Fruit fly (Drosophila melanogaster) whole organism, embryonic: ENCODE data around the gene CG46270.

Source experiments
- Ada2b ChIP-seq: fragments of 200-800 bp; sonication (Bioruptor generic); IDR thresholded peaks from 2 replicates; pipeline ENCODE4 v1.3.6; 2022; ENCODE audit warnings: missing biosample characterization, missing genetic modification characterization
- Atf-2 ChIP-seq: fragments of 200-800 bp; sonication (Bioruptor generic); optimal IDR thresholded peaks from 2 replicates; lab custom pipeline; 2016; ENCODE audit warnings: missing biosample characterization, missing genetic modification characterization
- CG10543 ChIP-seq: fragments of 200-800 bp; sonication (Bioruptor generic); optimal IDR thresholded peaks from 3 replicates; lab custom pipeline; 2017; ENCODE audit warnings: missing biosample characterization, mild to moderate bottlenecking, missing genetic modification characterization, moderate library complexity
- CG11456 ChIP-seq: fragments of 200-800 bp; sonication (Bioruptor generic); IDR thresholded peaks from 3 replicates; pipeline ENCODE4 v1.3.6; 2022; ENCODE audit warnings: missing biosample characterization, missing genetic modification characterization
- CG11560 ChIP-seq: fragments of 200-800 bp; sonication (Bioruptor generic); IDR thresholded peaks from 3 replicates; pipeline ENCODE4 v1.3.6; 2022; ENCODE audit warnings: missing biosample characterization, missing genetic modification characterization
- CG1233 ChIP-seq: fragments of 200-800 bp; sonication (Bioruptor generic); optimal IDR thresholded peaks from 4 replicates; lab custom pipeline; 2018; ENCODE audit warnings: missing biosample characterization, mild to moderate bottlenecking, missing genetic modification characterization
- CG12744 ChIP-seq: fragments of 200-800 bp; sonication (Bioruptor generic); optimal IDR thresholded peaks from 2 replicates; lab custom pipeline; 2016; ENCODE audit warnings: missing biosample characterization, missing genetic modification characterization
- CG12769 ChIP-seq: fragments of 200-800 bp; sonication (Bioruptor generic); optimal IDR thresholded peaks from 2 replicates; lab custom pipeline; 2019; ENCODE audit warnings: missing biosample characterization, mild to moderate bottlenecking, missing genetic modification characterization, moderate library complexity
- CG14710 ChIP-seq: fragments of 200-800 bp; sonication (Bioruptor generic); optimal IDR thresholded peaks from 3 replicates; lab custom pipeline; 2019; ENCODE audit warnings: missing biosample characterization, mild to moderate bottlenecking, missing genetic modification characterization, moderate library complexity
- CG14860 ChIP-seq: fragments of 200-800 bp; sonication (Bioruptor generic); IDR thresholded peaks from 3 replicates; pipeline ENCODE4 v1.3.6; 2022; ENCODE audit warnings: missing biosample characterization, missing genetic modification characterization; ENCODE audit not compliant: partially characterized antibody
- CG18599 ChIP-seq: fragments of 200-800 bp; sonication (Bioruptor generic); optimal IDR thresholded peaks from 3 replicates; lab custom pipeline; 2017; ENCODE audit warnings: missing biosample characterization, missing genetic modification characterization, mild to moderate bottlenecking, moderate library complexity, missing genetic modification reagents
- CG2199 ChIP-seq: fragments of 200-800 bp; sonication (Bioruptor generic); IDR thresholded peaks from 3 replicates; pipeline ENCODE4 v1.3.6; 2022; ENCODE audit warnings: missing biosample characterization, missing genetic modification characterization
- CG30403 ChIP-seq: fragments of 200-800 bp; sonication (Bioruptor generic); optimal IDR thresholded peaks from 3 replicates; lab custom pipeline; 2016; ENCODE audit warnings: missing biosample characterization, missing genetic modification characterization
- CG32532 ChIP-seq: fragments of 200-800 bp; sonication (Bioruptor generic); IDR thresholded peaks from 2 replicates; pipeline ENCODE4 v1.3.6; 2022; ENCODE audit warnings: missing biosample characterization, missing genetic modification characterization
- CG3407 ChIP-seq: fragments of 200-800 bp; sonication (Bioruptor generic); optimal IDR thresholded peaks from 2 replicates; lab custom pipeline; 2018; ENCODE audit warnings: missing biosample characterization, mild to moderate bottlenecking, missing genetic modification characterization
- CG34376 ChIP-seq: fragments of 200-800 bp; sonication (Bioruptor generic); optimal IDR thresholded peaks from 2 replicates; lab custom pipeline; 2018; ENCODE audit warnings: missing biosample characterization, mild to moderate bottlenecking, missing genetic modification characterization
- CG4424 ChIP-seq: fragments of 200-800 bp; sonication (Bioruptor generic); optimal IDR thresholded peaks from 3 replicates; lab custom pipeline; 2016; ENCODE audit warnings: missing biosample characterization, missing genetic modification characterization
- CG6254 ChIP-seq: fragments of 200-800 bp; sonication (Bioruptor generic); optimal IDR thresholded peaks from 3 replicates; lab custom pipeline; 2017; ENCODE audit warnings: mild to moderate bottlenecking, missing biosample characterization, missing genetic modification reagents, missing genetic modification characterization
- CG7928 ChIP-seq: fragments of 200-800 bp; sonication (Bioruptor generic); optimal IDR thresholded peaks from 2 replicates; lab custom pipeline; 2017; ENCODE audit warnings: missing biosample characterization, mild to moderate bottlenecking, missing genetic modification characterization
- CG8359 ChIP-seq: fragments of 200-800 bp; sonication (Bioruptor generic); optimal IDR thresholded peaks from 2 replicates; lab custom pipeline; 2017; ENCODE audit warnings: missing biosample characterization, mild to moderate bottlenecking, missing genetic modification characterization, borderline replicate concordance
- CG8478 ChIP-seq: fragments of >200 bp; optimal IDR thresholded peaks from 2 replicates; lab custom pipeline; 2018
- CHES-1-like ChIP-seq: fragments of 200-800 bp; sonication (Bioruptor generic); optimal IDR thresholded peaks from 2 replicates; lab custom pipeline; 2016; ENCODE audit warnings: missing biosample characterization, missing genetic modification characterization
- D19B ChIP-seq: fragments of 200-800 bp; sonication (Bioruptor generic); optimal IDR thresholded peaks from 2 replicates; lab custom pipeline; 2017; ENCODE audit warnings: missing biosample characterization, mild to moderate bottlenecking, missing genetic modification characterization
- Dip2 ChIP-seq: fragments of 200-800 bp; sonication (Bioruptor generic); IDR thresholded peaks from 2 replicates; pipeline ENCODE4 v1.3.6; 2022; ENCODE audit warnings: missing biosample characterization, missing genetic modification characterization
- HLH3B ChIP-seq: fragments of 200-800 bp; sonication (Bioruptor generic); IDR thresholded peaks from 2 replicates; pipeline ENCODE4 v1.3.6; 2022; ENCODE audit warnings: missing biosample characterization, missing genetic modification characterization
- Hr78 ChIP-seq, 2 experiments: fragments of 200-800 bp in 1 of 2; fragments of >200 bp in 1 of 2; sonication (Bioruptor generic) in 1 of 2; optimal IDR thresholded peaks; 2 replicates each; lab custom pipeline; 2017 to 2019; ENCODE audit warnings: missing biosample characterization in 2 of 2, missing genetic modification characterization in 2 of 2, mild to moderate bottlenecking in 1 of 2, moderate library complexity in 1 of 2
- Hsf ChIP-seq: fragments of 200-800 bp; sonication (Bioruptor generic); optimal IDR thresholded peaks from 3 replicates; lab custom pipeline; 2016; ENCODE audit warnings: missing biosample characterization, missing genetic modification characterization
- Med ChIP-seq: fragments of 200-800 bp; sonication (Bioruptor generic); peaks from one replicate; lab custom pipeline; 2016; ENCODE audit warnings: missing biosample characterization, missing genetic modification characterization, mild to moderate bottlenecking, inconsistent platforms, moderate library complexity
- Myb ChIP-seq: fragments of 200-800 bp; sonication (Bioruptor generic); optimal IDR thresholded peaks from 2 replicates; lab custom pipeline; 2016; ENCODE audit warnings: missing biosample characterization, missing genetic modification characterization
- Opbp ChIP-seq: fragments of 200-800 bp; sonication (Bioruptor generic); IDR thresholded peaks from 3 replicates; pipeline ENCODE4 v1.3.6; 2022; ENCODE audit warnings: missing biosample characterization, missing genetic modification characterization; ENCODE audit not compliant: partially characterized antibody
- Vsx1 ChIP-seq: fragments of 200-800 bp; sonication (Bioruptor generic); optimal IDR thresholded peaks from 2 replicates; lab custom pipeline; 2017; ENCODE audit warnings: missing biosample characterization, mild to moderate bottlenecking, missing genetic modification characterization, missing genetic modification reagents
- ase ChIP-seq: fragments of 200-800 bp; sonication (Bioruptor generic); IDR thresholded peaks from 3 replicates; pipeline ENCODE4 v1.3.6; 2022; ENCODE audit warnings: missing biosample characterization, missing genetic modification characterization
- btn ChIP-seq: fragments of 200-800 bp; sonication (Bioruptor generic); optimal IDR thresholded peaks from 2 replicates; lab custom pipeline; 2016; ENCODE audit warnings: missing biosample characterization, missing genetic modification characterization
- cwo ChIP-seq: fragments of 200-800 bp; sonication (Bioruptor generic); optimal IDR thresholded peaks from 3 replicates; lab custom pipeline; 2017; ENCODE audit warnings: missing biosample characterization, missing genetic modification characterization, mild to moderate bottlenecking, moderate library complexity, missing genetic modification reagents
- eve ChIP-seq, 2 experiments: fragments of >200 bp; optimal IDR thresholded peaks; 2 replicates each; lab custom pipeline; 2017; ENCODE audit warnings: missing biosample characterization in 2 of 2, missing genetic modification characterization in 2 of 2
- insv ChIP-seq, 2 experiments: fragments of 200-800 bp; sonication (Bioruptor generic); optimal IDR thresholded peaks; 3 replicates each; lab custom pipeline; 2016 to 2018; ENCODE audit warnings: missing biosample characterization in 2 of 2, missing genetic modification characterization in 2 of 2
- mirr ChIP-seq: fragments of 200-800 bp; sonication (Bioruptor generic); optimal IDR thresholded peaks from 3 replicates; lab custom pipeline; 2018; ENCODE audit warnings: missing biosample characterization, mild to moderate bottlenecking, missing genetic modification characterization
- phol ChIP-seq: fragments of 200-800 bp; sonication (Bioruptor generic); optimal IDR thresholded peaks from 3 replicates; lab custom pipeline; 2018; ENCODE audit warnings: missing biosample characterization, mild to moderate bottlenecking, missing genetic modification characterization, moderate library complexity
- ro ChIP-seq: fragments of 200-800 bp; sonication (Bioruptor generic); IDR thresholded peaks from 2 replicates; pipeline ENCODE4 v1.3.6; 2022; ENCODE audit warnings: missing biosample characterization, missing genetic modification characterization
- schlank ChIP-seq: fragments of 200-800 bp; sonication (Bioruptor generic); optimal IDR thresholded peaks from 2 replicates; lab custom pipeline; 2018; ENCODE audit warnings: missing biosample characterization, mild to moderate bottlenecking, missing genetic modification characterization
- sd ChIP-seq: fragments of 200-800 bp; sonication (Bioruptor generic); optimal IDR thresholded peaks from 3 replicates; lab custom pipeline; 2018; ENCODE audit warnings: missing biosample characterization, mild to moderate bottlenecking, missing genetic modification characterization, moderate library complexity
- so ChIP-seq: fragments of 200-800 bp; sonication (Bioruptor generic); IDR thresholded peaks from 3 replicates; pipeline ENCODE4 v1.3.6; 2022; ENCODE audit warnings: missing biosample characterization, missing genetic modification characterization
- sob ChIP-seq: fragments of 200-800 bp; sonication (Bioruptor generic); IDR thresholded peaks from 2 replicates; pipeline ENCODE4 v1.3.6; 2022; ENCODE audit warnings: missing biosample characterization, missing genetic modification characterization
- sqz ChIP-seq: fragments of 200-800 bp; sonication (Bioruptor generic); optimal IDR thresholded peaks from 3 replicates; lab custom pipeline; 2018; ENCODE audit warnings: missing biosample characterization, mild to moderate bottlenecking, missing genetic modification characterization
- z ChIP-seq: fragments of 200-800 bp; sonication (Bioruptor generic); IDR thresholded peaks from 3 replicates; pipeline ENCODE4 v1.3.6; 2022; ENCODE audit warnings: missing biosample characterization, missing genetic modification characterization

The CG46270 gene

DNA sequence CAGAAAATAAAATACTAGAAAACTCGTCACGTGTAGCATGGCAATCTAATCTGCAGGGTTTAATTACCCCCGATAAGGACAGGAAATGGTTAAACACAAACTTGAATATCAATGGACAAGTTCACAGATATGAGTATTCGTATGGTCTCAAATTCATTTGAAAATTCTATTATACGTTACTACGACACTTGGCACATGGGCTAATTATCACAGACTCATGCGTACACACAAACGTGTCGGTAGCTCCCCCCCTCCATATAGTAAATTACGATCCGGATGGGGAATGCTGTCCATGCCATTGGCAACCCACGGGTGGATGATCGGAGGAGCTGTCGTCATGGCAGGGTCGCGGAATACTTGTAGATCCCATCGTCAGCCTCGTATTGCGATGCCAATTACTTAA lies 33.9 kb downstream of the CG46270 start (continued):
- no peak for TF ChIP-seq Dip2 (GFP tag; lab: Robert Waterston, UW)
- no peak for TF ChIP-seq schlank
- TF ChIP-seq ase (GFP tag; lab: Robert Waterston, UW) = 0 out of 3 replicates have a peak, but pooled peaks have one; percentile 11
- peak; percentile 93 for TF ChIP-seq mirr (GFP tag; lab: Kevin White, UChicago)
- TF ChIP-seq CG3407 (GFP tag; lab: Kevin White, UChicago) = no peak
- no peak for TF ChIP-seq CG8359 (GFP tag; lab: Kevin White, UChicago)
- TF ChIP-seq cwo (GFP tag; lab: Kevin White, UChicago) = peak; percentile 100
- TF ChIP-seq btn (GFP tag; lab: Kevin White, UChicago) = no peak
- TF ChIP-seq Hr78 (GFP tag; optimal IDR thresholded peaks at IDR 0.05; lab: Kevin White, UChicago) = no peak
- no peak for TF ChIP-seq CG8478
- TF ChIP-seq CG12744 (GFP tag; lab: Kevin White, UChicago) = no peak
- 0 out of 3 replicates have a peak, but pooled peaks have one; percentile 20 for TF ChIP-seq z (GFP tag; lab: Robert Waterston, UW)
- no peak for TF ChIP-seq CG4424 (GFP tag; lab: Kevin White, UChicago)
- TF ChIP-seq sqz (GFP tag; lab: Kevin White, UChicago) = no peak
- TF ChIP-seq CG32532 (GFP tag; lab: Robert Waterston, UW) = no peak; the same call in 1 of the 2 replicates
- no peak for TF ChIP-seq Med
- no peak for TF ChIP-seq insv (GFP tag; optimal IDR thresholded peaks at IDR 0.05; lab: Kevin White, UChicago)
- peak; percentile 8 for TF ChIP-seq CG18599 (GFP tag; lab: Kevin White, UChicago)
- TF ChIP-seq Opbp (GFP tag; lab: Robert Waterston, UW) = no peak
- no peak for TF ChIP-seq CG11456 (GFP tag; lab: Robert Waterston, UW)
- TF ChIP-seq sob (GFP tag; lab: Robert Waterston, UW) = 0 out of 2 replicates have a peak, but pooled peaks have one; percentile 11
- no peak for TF ChIP-seq Ada2b (GFP tag; lab: Robert Waterston, UW)
- 0 out of 3 replicates have a peak, but pooled peaks have one; percentile 13 for TF ChIP-seq CG2199 (GFP tag; lab: Robert Waterston, UW)
- TF ChIP-seq Atf-2 (GFP tag; lab: Kevin White, UChicago) = no peak
- TF ChIP-seq CG11560 = no peak
- TF ChIP-seq HLH3B (GFP tag; lab: Robert Waterston, UW) = no peak
- no peak for TF ChIP-seq CHES-1-like (GFP tag; lab: Kevin White, UChicago)
- TF ChIP-seq CG6254 (GFP tag; lab: Kevin White, UChicago) = no peak
- no peak for TF ChIP-seq phol (tag; lab: Kevin White, UChicago)
- TF ChIP-seq Myb (GFP tag; lab: Kevin White, UChicago) = no peak
- no peak for TF ChIP-seq ro
- 0 out of 3 replicates have a peak, but pooled peaks have one; percentile 14 for TF ChIP-seq so (GFP tag; lab: Robert Waterston, UW)
- no peak for TF ChIP-seq D19B (GFP tag; lab: Kevin White, UChicago)
- no peak for TF ChIP-seq Hsf
- TF ChIP-seq CG10543 (GFP tag; lab: Kevin White, UChicago) = peak; percentile 41
- peak; percentile 73 for TF ChIP-seq CG34376
- no peak for TF ChIP-seq CG14860 (GFP tag; lab: Robert Waterston, UW)
- no peak for TF ChIP-seq CG1233 (GFP tag; lab: Kevin White, UChicago)
- no peak for TF ChIP-seq CG14710
- TF ChIP-seq eve (GFP tag; optimal IDR thresholded peaks at IDR 0.05; lab: Kevin White, UChicago) = no peak
- no peak for TF ChIP-seq CG7928
- TF ChIP-seq sd (tag; lab: Kevin White, UChicago) = peak; percentile 60
- TF ChIP-seq CG30403 (GFP tag; lab: Kevin White, UChicago) = no peak
- peak; percentile 64 for TF ChIP-seq Vsx1 (GFP tag; lab: Kevin White, UChicago)
- peak; percentile 36 for TF ChIP-seq CG12769 (tag; lab: Kevin White, UChicago)
- TF ChIP-seq, all 482 proteins: peak for 25
